Worm (Caenorhabditis elegans) whole organism, L1 larva: ENCODE data around the gene zhit-1.

Experiments used
- ama-1 ChIP-seq: fragments of 150-350 bp; optimal IDR thresholded peaks from 2 replicates; lab custom pipeline; 2014
- dpl-1 ChIP-seq, 3 experiments: fragments of 150-350 bp in 2 of 3; sonication (generic microtip) in 1 of 3; optimal IDR thresholded peaks; 2 replicates each; lab custom pipeline; 2014 to 2017; ENCODE audit warnings: missing biosample characterization in 3 of 3, missing genetic modification characterization in 3 of 3, missing genetic modification reagents in 3 of 3
- elt-3 ChIP-seq, 6 experiments: fragments of 150-350 bp in 1 of 6; sonication (generic microtip); optimal IDR thresholded peaks; 2 replicates each; lab custom pipeline; 2017 to 2018; ENCODE audit warnings: missing biosample characterization in 6 of 6, missing genetic modification characterization in 6 of 6, inconsistent platforms in 1 of 6
- irx-1 ChIP-seq: sonication (generic microtip); optimal IDR thresholded peaks from 2 replicates; lab custom pipeline; 2016; ENCODE audit warnings: missing genetic modification characterization, missing compliant biosample characterization
- lin-15B ChIP-seq: fragments of 150-350 bp; sonication (generic microtip); optimal IDR thresholded peaks from 3 replicates; lab custom pipeline; 2014; ENCODE audit warnings: missing biosample characterization, missing genetic modification characterization
- lir-3 ChIP-seq: sonication (generic microtip); optimal IDR thresholded peaks from 2 replicates; lab custom pipeline; 2016; ENCODE audit warnings: mild to moderate bottlenecking, missing genetic modification characterization, moderate library complexity, missing compliant biosample characterization; ENCODE audit not compliant: poor library complexity
- mdl-1 ChIP-seq, 2 experiments: fragments of 150-350 bp; optimal IDR thresholded peaks; 2 replicates each; lab custom pipeline; 2014 to 2017; ENCODE audit warnings: missing biosample characterization in 2 of 2, missing genetic modification characterization in 2 of 2, inconsistent platforms in 1 of 2

DNA sequence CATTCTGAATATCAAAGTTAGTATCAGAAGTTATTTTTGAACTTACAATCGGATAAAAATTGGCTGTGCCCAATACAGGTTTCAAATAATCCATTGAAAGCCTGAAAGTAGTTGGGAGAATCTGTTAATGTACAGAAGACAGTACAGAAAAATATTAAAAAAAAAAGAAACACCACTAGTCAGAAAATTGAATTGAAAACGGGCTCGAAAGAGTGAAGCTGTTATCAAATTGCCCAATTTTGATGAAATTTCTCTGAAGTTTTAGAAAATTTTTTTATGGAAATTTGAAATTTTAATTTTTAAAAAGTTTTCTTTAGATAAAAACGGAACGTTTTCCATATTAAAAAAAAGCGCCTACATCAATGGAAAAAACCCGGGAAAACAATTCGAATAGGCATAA is 29.2 kb downstream of the zhit-1 start, which contains the start of gene C18C4.7:
- TF ChIP-seq mdl-1 (tag; optimal IDR thresholded peaks at IDR 0.05; lab: Kevin White, UChicago) (no peak), irx-1 (no peak), lin-15B (tag; lab: Kevin White, UChicago) (no peak), lir-3 (tag; lab: Kevin White, UChicago) (no peak), ama-1 (lab: Kevin White, UChicago) (no peak), dpl-1 (GFP tag; optimal IDR thresholded peaks at IDR 0.05; lab: Kevin White, UChicago) (no peak), elt-3 (tag; optimal IDR thresholded peaks at IDR 0.05; lab: Kevin White, UChicago) (no peak)
